Worm (Caenorhabditis elegans): ENCODE data around the gene R07G3.8.

DNA sequence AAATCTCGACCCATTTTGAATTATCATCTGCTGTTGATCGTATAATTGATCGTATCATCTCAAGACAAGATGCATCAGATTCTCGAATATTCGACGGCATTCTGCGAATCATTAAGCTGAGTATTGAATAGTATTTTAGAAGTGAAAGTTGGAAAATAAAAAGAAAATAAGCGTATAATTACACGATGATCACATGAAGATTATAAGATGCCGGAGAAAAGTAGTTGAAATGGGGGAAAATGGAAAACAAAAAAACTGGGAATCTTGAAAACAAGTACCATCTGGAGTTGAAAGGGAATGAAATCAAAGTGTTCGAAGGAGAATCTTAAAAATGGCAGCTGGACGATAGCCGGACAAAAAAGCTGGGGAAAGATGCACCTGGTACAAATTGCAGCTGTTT is at the start of gene R07G3.8:
- TF ChIP-seq lsy-2 (tag; optimal IDR thresholded peaks at IDR 0.05) (no peak), egl-27 (tag; optimal IDR thresholded peaks at IDR 0.05) (no peak), nhr-12 (tag; optimal IDR thresholded peaks at IDR 0.05) (no peak), nhr-23 (tag; optimal IDR thresholded peaks at IDR 0.05) (no peak), lin-11 (tag; optimal IDR thresholded peaks at IDR 0.05) (no peak), nhr-237 (tag; optimal IDR thresholded peaks at IDR 0.05) (no peak), ztf-1 (GFP tag; conservative IDR thresholded peaks at IDR 0.05) (no peak), ZK546.5 (tag; optimal IDR thresholded peaks at IDR 0.05) (no peak), ama-1 (optimal IDR thresholded peaks at IDR 0.05) (no peak), blmp-1 (tag; optimal IDR thresholded peaks at IDR 0.05; ENCODE audit: insufficient read depth) (no peak), nhr-25 (tag; optimal IDR thresholded peaks at IDR 0.05) (no peak), nhr-77 (tag; optimal IDR thresholded peaks at IDR 0.05) (no peak), ceh-16 (tag; optimal IDR thresholded peaks at IDR 0.05) (no peak), nhr-11 (tag; optimal IDR thresholded peaks at IDR 0.05) (no peak)
